Worm (Caenorhabditis elegans): Measurements from ENCODE around the gene magi-1.

DNA sequence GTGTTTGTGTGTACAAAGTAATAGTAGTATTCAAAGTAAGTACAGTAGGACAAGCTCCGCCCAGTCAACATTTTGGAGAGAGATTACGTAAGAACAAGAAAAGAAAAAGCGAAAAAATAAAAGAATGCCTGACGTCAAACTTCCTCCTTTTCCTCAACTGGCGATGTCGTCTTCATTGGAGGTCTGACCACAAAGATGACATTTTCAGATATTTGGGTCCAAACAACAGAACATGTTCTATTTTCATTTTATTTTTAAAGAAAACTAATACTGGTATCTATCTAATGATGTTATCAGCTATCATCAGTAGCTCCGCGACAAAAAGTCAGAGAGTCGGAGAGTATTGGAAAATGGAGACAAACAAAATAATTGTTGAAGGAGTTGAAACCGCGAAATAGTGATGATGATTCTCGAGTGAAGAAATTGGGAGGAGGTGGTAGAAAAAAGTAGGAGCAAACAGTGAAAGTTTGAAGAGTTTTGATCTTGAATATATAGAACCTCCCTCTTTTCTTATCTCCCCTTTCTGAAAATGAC lies 58.9 kb downstream of the magi-1 start, which contains the start of gene lips-5:
- TF ChIP-seq nhr-11 (tag; optimal IDR thresholded peaks at IDR 0.05) (no peak), mdl-1 (tag; optimal IDR thresholded peaks at IDR 0.05) (no peak), ama-1 (optimal IDR thresholded peaks at IDR 0.05) (no peak), nhr-12 (tag; optimal IDR thresholded peaks at IDR 0.05) (no peak)

Measured in whole organism, L3 larva.